Worm (Caenorhabditis elegans) whole organism, early embryonic: ENCODE measurements around the gene F47B7.5.

Experiments used
- B0310.2 ChIP-seq: sonication (generic microtip); optimal IDR thresholded peaks from 2 replicates; lab custom pipeline; 2016; ENCODE audit warnings: mild to moderate bottlenecking, missing genetic modification characterization, missing compliant biosample characterization
- F13C5.2 ChIP-seq: sonication (generic microtip); optimal IDR thresholded peaks from 2 replicates; lab custom pipeline; 2017; ENCODE audit warnings: mild to moderate bottlenecking, missing genetic modification characterization, inconsistent platforms, missing compliant biosample characterization
- ama-1 ChIP-seq: fragments of 150-350 bp; optimal IDR thresholded peaks from 2 replicates; lab custom pipeline; 2014
- ceh-13 ChIP-seq: fragments of 200-800 bp; sonication (Bioruptor generic); optimal IDR thresholded peaks from 2 replicates; lab custom pipeline; 2018; ENCODE audit warnings: mild to moderate bottlenecking, missing genetic modification characterization, missing compliant biosample characterization
- ets-7 ChIP-seq: sonication (generic microtip); optimal IDR thresholded peaks from 2 replicates; lab custom pipeline; 2016; ENCODE audit warnings: missing genotype, missing genetic modification characterization, missing compliant biosample characterization
- flt-1 ChIP-seq: fragments of 200-800 bp; sonication (Bioruptor generic); IDR thresholded peaks from 2 replicates; pipeline ENCODE4 v1.3.6; 2022; ENCODE audit warnings: missing genetic modification characterization, missing compliant biosample characterization
- hmbx-1 ChIP-seq: sonication (generic microtip); optimal IDR thresholded peaks from 2 replicates; lab custom pipeline; 2016; ENCODE audit warnings: mild to moderate bottlenecking, missing genetic modification characterization, missing compliant biosample characterization
- hmg-4 ChIP-seq: fragments of 200-800 bp; sonication (Bioruptor generic); optimal IDR thresholded peaks from 2 replicates; lab custom pipeline; 2018; ENCODE audit warnings: mild to moderate bottlenecking, missing genetic modification characterization, missing compliant biosample characterization
- pes-1 ChIP-seq: fragments of 200-800 bp; sonication (Bioruptor generic); IDR thresholded peaks from 2 replicates; pipeline ENCODE4 v1.3.6; 2022; ENCODE audit warnings: missing genetic modification reagents, missing genetic modification characterization, missing compliant biosample characterization
- scrt-1 ChIP-seq: fragments of 200-800 bp; sonication (Bioruptor generic); IDR thresholded peaks from 2 replicates; pipeline ENCODE4 v1.3.6; 2022; ENCODE audit warnings: missing genetic modification characterization, missing compliant biosample characterization
- sea-1 ChIP-seq: fragments of 200-800 bp; sonication (Bioruptor generic); conservative IDR thresholded peaks from 2 replicates; pipeline ENCODE4 v1.3.6; 2022; ENCODE audit warnings: missing genetic modification characterization, missing compliant biosample characterization
- tra-4 ChIP-seq: sonication (generic microtip); optimal IDR thresholded peaks from 2 replicates; lab custom pipeline; 2017; ENCODE audit warnings: missing genetic modification characterization, missing compliant biosample characterization

ce11 chrX:3758399-3758798, 10.2 kb downstream of the F47B7.5 start, which contains the start of gene T14G12.12:
- TF ChIP-seq sea-1 (no peak), hmbx-1 (tag; lab: Kevin White, UChicago) (no peak), F13C5.2 (tag; lab: Kevin White, UChicago) (no peak), ama-1 (lab: Kevin White, UChicago) (no peak), flt-1 (GFP tag; lab: Robert Waterston, UW) (no peak), tra-4 (no peak), pes-1 (no peak), ceh-13 (no peak), ets-7 (tag; lab: Kevin White, UChicago) (no peak), B0310.2 (tag; lab: Kevin White, UChicago) (no peak), scrt-1 (GFP tag; lab: Robert Waterston, UW) (no peak), hmg-4 (GFP tag; lab: Kevin White, UChicago) (no peak)
